Fruit fly (Drosophila melanogaster): ENCODE measurements around the gene CG32277.

DNA sequence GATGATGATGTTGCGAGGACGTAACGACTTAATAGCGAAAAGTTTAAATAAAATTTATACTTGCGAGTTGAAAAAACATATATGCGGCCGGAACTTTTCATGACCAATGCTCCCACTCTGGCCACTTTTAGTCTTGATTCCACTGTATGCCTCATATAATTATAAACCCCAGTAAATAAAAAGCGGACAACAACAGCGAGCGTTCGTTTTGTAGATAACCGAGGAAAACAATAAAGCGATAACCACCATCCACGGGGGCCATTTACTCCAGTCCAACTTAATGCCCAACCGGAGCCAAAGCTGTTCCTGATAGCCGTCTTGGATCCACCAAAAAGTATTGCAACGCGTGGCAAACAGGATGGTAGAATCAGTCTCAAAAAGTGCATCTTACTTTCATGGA is 31.1 kb upstream of the CG32277 start:
- TF ChIP-seq woc (GFP tag; optimal IDR thresholded peaks at IDR 0.05) (no peak), tai (GFP tag; optimal IDR thresholded peaks at IDR 0.05) (no peak), fru (GFP tag; optimal IDR thresholded peaks at IDR 0.05) (no peak), GATAd (GFP tag; optimal IDR thresholded peaks at IDR 0.05) (no peak), psq (GFP tag; optimal IDR thresholded peaks at IDR 0.05) (no peak), Rel (GFP tag; optimal IDR thresholded peaks at IDR 0.05) (no peak), Rel (tag; optimal IDR thresholded peaks at IDR 0.05) (no peak), Abd-B (GFP tag; optimal IDR thresholded peaks at IDR 0.05) (no peak), CG32264 (GFP tag; optimal IDR thresholded peaks at IDR 0.05) (no peak), lola (GFP tag; optimal IDR thresholded peaks at IDR 0.05) (no peak), Dif (GFP tag; optimal IDR thresholded peaks at IDR 0.05; ENCODE audit: partially characterized antibody) (no peak), Hr83 (GFP tag; optimal IDR thresholded peaks at IDR 0.05; ENCODE audit: poor library complexity, severe bottlenecking) (no peak), Hr78 (GFP tag; optimal IDR thresholded peaks at IDR 0.05) (no peak), pan (optimal IDR thresholded peaks at IDR 0.05) (no peak), usp (GFP tag; optimal IDR thresholded peaks at IDR 0.05) (no peak)

Data from whole organism, wandering third instar larva.